Worm (Caenorhabditis elegans) whole organism, L4 larva: ENCODE results near the gene C53C11.1.

Experiments
- F49E8.2 ChIP-seq: sonication (generic microtip); optimal IDR thresholded peaks from 2 replicates; lab custom pipeline; 2016; ENCODE audit warnings: missing compliant biosample characterization, mild to moderate bottlenecking, missing genetic modification characterization, borderline replicate concordance
- R02D3.7 ChIP-seq: fragments of 150-350 bp; sonication (generic microtip); optimal IDR thresholded peaks from 3 replicates; lab custom pipeline; 2014; ENCODE audit warnings: missing biosample characterization, missing genetic modification characterization
- ZK546.5 ChIP-seq, 2 experiments: sonication (generic microtip); optimal IDR thresholded peaks; 2 replicates each; lab custom pipeline; 2017; ENCODE audit warnings: missing biosample characterization in 2 of 2, missing genetic modification characterization in 2 of 2
- dpl-1 ChIP-seq: fragments of 150-350 bp; optimal IDR thresholded peaks from 2 replicates; lab custom pipeline; 2014; ENCODE audit warnings: missing biosample characterization, missing genetic modification reagents, missing genetic modification characterization
- nhr-25 ChIP-seq: sonication (generic microtip); optimal IDR thresholded peaks from 2 replicates; lab custom pipeline; 2017; ENCODE audit warnings: missing genetic modification characterization, mild to moderate bottlenecking, missing compliant biosample characterization, antibody characterized with exemption, moderate library complexity, borderline replicate concordance; ENCODE audit not compliant: insufficient read depth
- nhr-48 ChIP-seq: sonication (generic microtip); optimal IDR thresholded peaks from 2 replicates; lab custom pipeline; 2016; ENCODE audit warnings: mild to moderate bottlenecking, missing genetic modification characterization, missing compliant biosample characterization
- nhr-6 ChIP-seq: fragments of 150-350 bp; optimal IDR thresholded peaks from 2 replicates; lab custom pipeline; 2014; ENCODE audit warnings: missing biosample characterization, missing genetic modification characterization
- unc-130 ChIP-seq: sonication (generic microtip); optimal IDR thresholded peaks from 2 replicates; lab custom pipeline; 2016; ENCODE audit warnings: missing genetic modification reagents, missing genetic modification characterization, missing compliant biosample characterization
- vab-7 ChIP-seq: fragments of 200-800 bp; sonication (Bioruptor generic); IDR thresholded peaks from 2 replicates; pipeline ENCODE4 v1.3.6; 2022; ENCODE audit warnings: missing genetic modification reagents, missing genetic modification characterization, missing compliant biosample characterization

DNA sequence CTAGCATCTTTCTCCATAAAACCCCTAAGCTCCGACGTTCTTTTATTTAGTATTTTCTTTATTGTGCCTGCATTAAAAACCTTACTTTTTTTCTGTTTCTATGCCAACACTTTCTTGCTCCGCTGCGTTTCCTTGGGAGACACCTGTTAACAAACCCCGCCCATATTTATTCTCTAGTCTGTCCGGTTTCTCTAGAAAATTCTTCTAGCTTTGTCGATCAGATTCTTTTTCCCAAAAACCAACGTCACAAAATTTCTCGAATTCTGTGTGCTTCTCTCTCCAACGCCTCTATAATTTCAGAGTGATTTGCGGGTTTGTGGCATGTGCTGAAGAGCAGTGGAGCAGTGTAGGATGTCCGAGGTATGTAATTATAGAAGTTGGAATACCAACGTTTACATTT is 22.3 kb upstream of the C53C11.1 start, which contains the start of gene ptr-5:
- TF ChIP-seq nhr-48 (tag; lab: Kevin White, UChicago): no peak
- no peak for TF ChIP-seq ZK546.5 (tag; optimal IDR thresholded peaks at IDR 0.05; lab: Kevin White, UChicago)
- TF ChIP-seq nhr-6 (tag; lab: Kevin White, UChicago): no peak
- no peak for TF ChIP-seq unc-130 (GFP tag; lab: Kevin White, UChicago)
- TF ChIP-seq dpl-1 (GFP tag; lab: Kevin White, UChicago): no peak
- TF ChIP-seq F49E8.2 (tag; lab: Kevin White, UChicago): no peak
- TF ChIP-seq vab-7 (GFP tag; lab: Robert Waterston, UW): no peak
- no peak for TF ChIP-seq R02D3.7 (tag; lab: Kevin White, UChicago)
- no peak for TF ChIP-seq nhr-25
